Worm (Caenorhabditis elegans) whole organism, young adult: ENCODE data around the gene C01C4.2.

Experiments
- Y67H2A.10 ChIP-seq: fragments of 200-800 bp; sonication (Bioruptor generic); conservative IDR thresholded peaks from 2 replicates; pipeline ENCODE4 v1.3.6; 2022; ENCODE audit warnings: missing genetic modification reagents, missing genetic modification characterization, missing compliant biosample characterization
- ama-1 ChIP-seq, 3 experiments: fragments of 150-350 bp in 1 of 3; sonication (generic microtip) in 2 of 3; optimal IDR thresholded peaks; 2 replicates each; lab custom pipeline; 2014 to 2018; ENCODE audit warnings: missing biosample characterization in 2 of 3, missing genetic modification characterization in 2 of 3, missing genetic modification reagents in 2 of 3
- dpl-1 ChIP-seq: fragments of 150-350 bp; optimal IDR thresholded peaks from 2 replicates; lab custom pipeline; 2014; ENCODE audit warnings: missing biosample characterization, missing genetic modification reagents, missing genetic modification characterization
- ets-4 ChIP-seq: fragments of 200-800 bp; sonication (Bioruptor generic); optimal IDR thresholded peaks from 2 replicates; lab custom pipeline; 2018; ENCODE audit warnings: mild to moderate bottlenecking, missing genetic modification characterization, missing compliant biosample characterization
- let-607 ChIP-seq, 2 experiments: fragments of 200-800 bp in 1 of 2; sonication (Bioruptor generic) in 1 of 2; sonication (generic microtip) in 1 of 2; optimal IDR thresholded peaks; 2 replicates each; lab custom pipeline; 2016 to 2018; ENCODE audit warnings: mild to moderate bottlenecking in 2 of 2, missing compliant biosample characterization in 2 of 2, missing genetic modification characterization in 2 of 2, moderate library complexity in 2 of 2, missing genotype in 1 of 2
- mcd-1 ChIP-seq: fragments of 200-800 bp; sonication (Bioruptor generic); IDR thresholded peaks from 2 replicates; pipeline ENCODE4 v1.3.6; 2022; ENCODE audit warnings: missing genetic modification reagents, missing genetic modification characterization, missing compliant biosample characterization
- nhr-90 ChIP-seq: sonication (generic microtip); optimal IDR thresholded peaks from 2 replicates; lab custom pipeline; 2016; ENCODE audit warnings: missing genotype, mild to moderate bottlenecking, missing genetic modification characterization, missing compliant biosample characterization

DNA sequence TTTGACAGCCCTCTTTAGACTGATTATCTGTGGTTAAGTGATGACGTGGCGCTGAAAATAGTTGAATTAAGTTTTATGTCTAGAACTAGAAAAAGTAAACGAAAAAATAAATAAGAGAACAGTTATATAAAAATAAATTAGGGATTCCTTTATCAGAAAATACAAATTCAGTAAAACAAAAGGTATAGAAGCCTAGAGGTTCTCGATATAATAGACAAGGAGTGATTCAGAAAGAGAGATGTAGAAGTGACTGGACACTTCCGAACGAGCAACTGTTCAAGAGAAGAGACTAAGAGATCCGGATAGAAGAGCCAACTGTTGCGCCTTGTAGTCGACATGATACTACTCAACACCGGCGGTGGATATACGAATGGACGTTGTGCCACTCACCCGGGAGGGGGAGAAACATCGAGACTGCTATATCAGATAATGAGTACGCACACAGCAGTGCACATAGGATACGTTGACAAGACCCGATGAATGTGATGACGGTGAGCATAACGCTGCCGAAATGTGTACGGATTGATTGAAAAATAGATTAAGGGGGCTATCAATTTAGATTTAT is 25.7 kb upstream of the C01C4.2 start, which contains the start of gene tag-278:
- TF ChIP-seq ets-4 (GFP tag; lab: Kevin White, UChicago): no peak
- no peak for TF ChIP-seq Y67H2A.10 (GFP tag; lab: Robert Waterston, UW)
- TF ChIP-seq let-607 (tag; optimal IDR thresholded peaks at IDR 0.05; lab: Kevin White, UChicago): no peak
- TF ChIP-seq ama-1 (optimal IDR thresholded peaks at IDR 0.05; lab: Kevin White, UChicago): no peak
- TF ChIP-seq ama-1 (GFP tag; optimal IDR thresholded peaks at IDR 0.05; lab: Kevin White, UChicago): no peak
- no peak for TF ChIP-seq mcd-1 (GFP tag; lab: Robert Waterston, UW)
- TF ChIP-seq nhr-90: no peak
- TF ChIP-seq dpl-1 (GFP tag; lab: Kevin White, UChicago): no peak
